Worm (Caenorhabditis elegans) whole organism, young adult: ENCODE data around the gene Y55F3BR.6.

Experiments used
- B0035.1 ChIP-seq: sonication (generic microtip); optimal IDR thresholded peaks from 2 replicates; lab custom pipeline; 2016; ENCODE audit warnings: missing genetic modification characterization, mild to moderate bottlenecking, missing compliant biosample characterization, missing genotype, missing genetic modification reagents
- B0261.1 ChIP-seq: sonication (generic microtip); optimal IDR thresholded peaks from 2 replicates; lab custom pipeline; 2016; ENCODE audit warnings: mild to moderate bottlenecking, missing genetic modification characterization, moderate library complexity, missing compliant biosample characterization
- C17E4.6 ChIP-seq: fragments of 200-800 bp; sonication (Bioruptor generic); IDR thresholded peaks from 2 replicates; pipeline ENCODE4 v1.3.6; 2022; ENCODE audit warnings: missing genetic modification reagents, missing genetic modification characterization, missing compliant biosample characterization
- D2030.7 ChIP-seq: fragments of 200-800 bp; sonication (Bioruptor generic); IDR thresholded peaks from 2 replicates; pipeline ENCODE4 v1.3.6; 2022; ENCODE audit warnings: missing genetic modification reagents, missing genetic modification characterization, missing compliant biosample characterization
- F22D6.2 ChIP-seq: sonication (generic microtip); optimal IDR thresholded peaks from 2 replicates; lab custom pipeline; 2016; ENCODE audit warnings: mild to moderate bottlenecking, missing genetic modification characterization, missing compliant biosample characterization
- F23B12.7 ChIP-seq: sonication (generic microtip); optimal IDR thresholded peaks from 2 replicates; lab custom pipeline; 2017; ENCODE audit warnings: missing genetic modification characterization, mild to moderate bottlenecking, missing compliant biosample characterization, antibody characterized with exemption, moderate library complexity; ENCODE audit not compliant: insufficient read depth
- F49E8.2 ChIP-seq: sonication (generic microtip); optimal IDR thresholded peaks from 3 replicates; lab custom pipeline; 2017; ENCODE audit warnings: missing genetic modification characterization, mild to moderate bottlenecking, missing compliant biosample characterization, antibody characterized with exemption, moderate library complexity; ENCODE audit not compliant: insufficient read depth
- F52B5.7 ChIP-seq: sonication (generic microtip); optimal IDR thresholded peaks from 2 replicates; lab custom pipeline; 2016; ENCODE audit warnings: mild to moderate bottlenecking, missing genetic modification characterization, missing compliant biosample characterization
- F57A8.1 ChIP-seq: fragments of 200-800 bp; sonication (Bioruptor generic); optimal IDR thresholded peaks from 2 replicates; lab custom pipeline; 2018; ENCODE audit warnings: mild to moderate bottlenecking, missing genetic modification characterization, moderate library complexity, missing compliant biosample characterization
- F57C9.4 ChIP-seq: sonication (generic microtip); optimal IDR thresholded peaks from 2 replicates; lab custom pipeline; 2017; ENCODE audit warnings: mild to moderate bottlenecking, missing genetic modification characterization, missing compliant biosample characterization
- Y53G8AR.9 ChIP-seq: fragments of 200-800 bp; sonication (Bioruptor generic); conservative IDR thresholded peaks from 2 replicates; pipeline ENCODE4 v1.3.6; 2022; ENCODE audit warnings: missing genetic modification reagents, missing genetic modification characterization, missing compliant biosample characterization
- Y95B8A.8 ChIP-seq: fragments of 200-800 bp; sonication (Bioruptor generic); IDR thresholded peaks from 2 replicates; pipeline ENCODE4 v1.3.6; 2022; ENCODE audit warnings: missing genetic modification reagents, missing genetic modification characterization, missing compliant biosample characterization
- atf-7 ChIP-seq: sonication (generic microtip); optimal IDR thresholded peaks from 2 replicates; lab custom pipeline; 2017; ENCODE audit warnings: mild to moderate bottlenecking, missing genetic modification characterization, missing compliant biosample characterization
- attf-5 ChIP-seq: fragments of 200-800 bp; sonication (Bioruptor generic); optimal IDR thresholded peaks from 2 replicates; lab custom pipeline; 2018; ENCODE audit warnings: mild to moderate bottlenecking, missing genetic modification characterization, missing compliant biosample characterization
- attf-6 ChIP-seq: fragments of 200-800 bp; sonication (Bioruptor generic); IDR thresholded peaks from 2 replicates; pipeline ENCODE4 v1.3.6; 2022; ENCODE audit warnings: missing genetic modification reagents, missing genetic modification characterization, missing compliant biosample characterization
- bed-1 ChIP-seq: fragments of 200-800 bp; sonication (Bioruptor generic); IDR thresholded peaks from 2 replicates; pipeline ENCODE4 v1.3.6; 2022; ENCODE audit warnings: missing genetic modification reagents, missing genetic modification characterization, missing compliant biosample characterization
- ccch-3 ChIP-seq: fragments of 200-800 bp; sonication (Bioruptor generic); optimal IDR thresholded peaks from 2 replicates; lab custom pipeline; 2018; ENCODE audit warnings: mild to moderate bottlenecking, missing genetic modification characterization, missing compliant biosample characterization
- ceh-27 ChIP-seq: fragments of 200-800 bp; sonication (Bioruptor generic); optimal IDR thresholded peaks from 2 replicates; lab custom pipeline; 2018; ENCODE audit warnings: mild to moderate bottlenecking, missing genetic modification characterization, moderate library complexity, missing compliant biosample characterization
- dpff-1 ChIP-seq: sonication (generic microtip); optimal IDR thresholded peaks from 2 replicates; lab custom pipeline; 2017; ENCODE audit warnings: mild to moderate bottlenecking, missing genetic modification characterization, missing compliant biosample characterization
- fkh-3 ChIP-seq: sonication (generic microtip); optimal IDR thresholded peaks from 2 replicates; lab custom pipeline; 2016; ENCODE audit warnings: mild to moderate bottlenecking, missing genetic modification characterization, missing compliant biosample characterization
- gei-17 ChIP-seq: fragments of 200-800 bp; sonication (Bioruptor generic); optimal IDR thresholded peaks from 2 replicates; lab custom pipeline; 2018; ENCODE audit warnings: mild to moderate bottlenecking, missing genetic modification characterization, missing compliant biosample characterization
- hlh-26 ChIP-seq: fragments of 200-800 bp; sonication (Bioruptor generic); conservative IDR thresholded peaks from 2 replicates; pipeline ENCODE4 v1.3.6; 2022; ENCODE audit warnings: missing genetic modification reagents, missing genetic modification characterization, missing compliant biosample characterization
- hmg-1.2 ChIP-seq: fragments of 200-800 bp; sonication (Bioruptor generic); IDR thresholded peaks from 2 replicates; pipeline ENCODE4 v1.3.6; 2022; ENCODE audit warnings: missing genetic modification reagents, missing genetic modification characterization, missing compliant biosample characterization
- hsf-1 ChIP-seq: fragments of 200-800 bp; sonication (Bioruptor generic); IDR thresholded peaks from 2 replicates; pipeline ENCODE4 v1.3.6; 2022; ENCODE audit warnings: missing genetic modification reagents, missing genetic modification characterization, missing compliant biosample characterization
- let-526 ChIP-seq: fragments of 200-800 bp; sonication (Bioruptor generic); IDR thresholded peaks from 2 replicates; pipeline ENCODE4 v1.3.6; 2022; ENCODE audit warnings: missing genetic modification reagents, missing genetic modification characterization, missing compliant biosample characterization
- lin-35 ChIP-seq, 3 experiments: fragments of 150-350 bp in 2 of 3; sonication (generic microtip) in 1 of 3; optimal IDR thresholded peaks; 2 replicates each; lab custom pipeline; 2014 to 2018; ENCODE audit warnings: missing biosample characterization in 3 of 3, missing genetic modification characterization in 3 of 3, missing genetic modification reagents in 3 of 3
- lin-54 ChIP-seq: fragments of 200-800 bp; sonication (Bioruptor generic); optimal IDR thresholded peaks from 2 replicates; lab custom pipeline; 2018; ENCODE audit warnings: mild to moderate bottlenecking, missing genetic modification characterization, missing compliant biosample characterization
- lsl-1 ChIP-seq: fragments of 200-800 bp; sonication (Bioruptor generic); optimal IDR thresholded peaks from 2 replicates; lab custom pipeline; 2018; ENCODE audit warnings: mild to moderate bottlenecking, missing genetic modification characterization, moderate library complexity, missing compliant biosample characterization
- lsy-27 ChIP-seq: sonication (generic microtip); optimal IDR thresholded peaks from 2 replicates; lab custom pipeline; 2017; ENCODE audit warnings: missing genetic modification characterization, mild to moderate bottlenecking, missing compliant biosample characterization, antibody characterized with exemption, missing genotype, borderline replicate concordance; ENCODE audit not compliant: insufficient read depth
- madf-3 ChIP-seq: fragments of 200-800 bp; sonication (Bioruptor generic); IDR thresholded peaks from 2 replicates; pipeline ENCODE4 v1.3.6; 2022; ENCODE audit warnings: missing genetic modification reagents, missing genetic modification characterization, missing compliant biosample characterization
- madf-8 ChIP-seq: fragments of 200-800 bp; sonication (Bioruptor generic); conservative IDR thresholded peaks from 2 replicates; pipeline ENCODE4 v1.3.6; 2022; ENCODE audit warnings: missing genetic modification reagents, missing genetic modification characterization, missing compliant biosample characterization
- mxl-1 ChIP-seq: sonication (generic microtip); optimal IDR thresholded peaks from 2 replicates; lab custom pipeline; 2016; ENCODE audit warnings: missing genetic modification characterization, missing compliant biosample characterization
- nfyb-1 ChIP-seq: fragments of 200-800 bp; sonication (Bioruptor generic); IDR thresholded peaks from 2 replicates; pipeline ENCODE4 v1.3.6; 2022; ENCODE audit warnings: missing genetic modification reagents, missing genetic modification characterization, missing compliant biosample characterization
- nhr-179 ChIP-seq: sonication (generic microtip); optimal IDR thresholded peaks from 2 replicates; lab custom pipeline; 2016; ENCODE audit warnings: mild to moderate bottlenecking, missing genetic modification characterization, missing compliant biosample characterization
- nhr-27 ChIP-seq: fragments of 200-800 bp; sonication (Bioruptor generic); optimal IDR thresholded peaks from 2 replicates; lab custom pipeline; 2018; ENCODE audit warnings: mild to moderate bottlenecking, missing genetic modification characterization, moderate library complexity, missing compliant biosample characterization
- nhr-80 ChIP-seq: sonication (generic microtip); optimal IDR thresholded peaks from 2 replicates; lab custom pipeline; 2016; ENCODE audit warnings: missing genetic modification characterization, missing compliant biosample characterization
- pbrm-1 ChIP-seq: fragments of 200-800 bp; sonication (Bioruptor generic); IDR thresholded peaks from 2 replicates; pipeline ENCODE4 v1.3.6; 2022; ENCODE audit warnings: missing genetic modification reagents, missing genetic modification characterization, missing compliant biosample characterization
- rec-8 ChIP-seq, 2 experiments: sonication (generic microtip); optimal IDR thresholded peaks; 2 replicates each; lab custom pipeline; 2016; ENCODE audit warnings: mild to moderate bottlenecking in 2 of 2, missing genetic modification characterization in 2 of 2, missing genetic modification reagents in 2 of 2, missing genotype in 2 of 2, missing biosample characterization in 1 of 2, missing compliant biosample characterization in 1 of 2, moderate library complexity in 1 of 2
- sea-2 ChIP-seq: fragments of 200-800 bp; sonication (Bioruptor generic); IDR thresholded peaks from 2 replicates; pipeline ENCODE4 v1.3.6; 2022; ENCODE audit warnings: missing genetic modification characterization, missing compliant biosample characterization
- tbx-9 ChIP-seq: sonication (generic microtip); optimal IDR thresholded peaks from 2 replicates; lab custom pipeline; 2016; ENCODE audit warnings: borderline replicate concordance, missing genetic modification characterization, inconsistent platforms, missing compliant biosample characterization
- xnd-1 ChIP-seq: sonication (generic microtip); optimal IDR thresholded peaks from 2 replicates; lab custom pipeline; 2016; ENCODE audit warnings: missing genotype, missing genetic modification reagents, missing genetic modification characterization, missing compliant biosample characterization
- zfh-2 ChIP-seq: fragments of 200-800 bp; sonication (Bioruptor generic); conservative IDR thresholded peaks from 2 replicates; pipeline ENCODE4 v1.3.6; 2022; ENCODE audit warnings: missing genetic modification reagents, missing genetic modification characterization, missing compliant biosample characterization
- ztf-18 ChIP-seq: sonication (generic microtip); optimal IDR thresholded peaks from 2 replicates; lab custom pipeline; 2016; ENCODE audit warnings: missing genotype, mild to moderate bottlenecking, missing genetic modification characterization, missing compliant biosample characterization
- ztf-22 ChIP-seq: fragments of 200-800 bp; sonication (Bioruptor generic); optimal IDR thresholded peaks from 2 replicates; lab custom pipeline; 2018; ENCODE audit warnings: mild to moderate bottlenecking, missing genetic modification characterization, moderate library complexity, missing compliant biosample characterization
- ztf-25 ChIP-seq: fragments of 200-800 bp; sonication (Bioruptor generic); IDR thresholded peaks from 2 replicates; pipeline ENCODE4 v1.3.6; 2022; ENCODE audit warnings: missing genetic modification reagents, missing genetic modification characterization, missing compliant biosample characterization

Gene Y55F3BR.6

ce11 chrIV:801162-801561, 40.8 kb downstream of the Y55F3BR.6 start:
- TF ChIP-seq F57C9.4 (tag; lab: Kevin White, UChicago) (no peak), fkh-3 (tag; lab: Kevin White, UChicago) (no peak), nfyb-1 (GFP tag; lab: Robert Waterston, UW) (no peak), nhr-179 (tag; lab: Kevin White, UChicago) (no peak), nhr-80 (tag; lab: Kevin White, UChicago) (no peak), attf-5 (no peak), madf-8 (GFP tag; lab: Robert Waterston, UW) (no peak), xnd-1 (tag; lab: Kevin White, UChicago) (no peak), lsy-27 (no peak), F49E8.2 (no peak), F23B12.7 (tag; lab: Kevin White, UChicago) (no peak), C17E4.6 (GFP tag; lab: Robert Waterston, UW) (no peak)

- TF ChIP-seq ztf-25 (GFP tag; lab: Robert Waterston, UW) (no peak), Y95B8A.8 (no peak), tbx-9 (no peak), lsl-1 (GFP tag; lab: Kevin White, UChicago) (no peak), B0035.1 (no peak), lin-35 (GFP tag; optimal IDR thresholded peaks at IDR 0.05; lab: Kevin White, UChicago) (no peak), lin-54 (GFP tag; lab: Kevin White, UChicago) (no peak), F57A8.1 (GFP tag; lab: Kevin White, UChicago) (no peak), let-526 (GFP tag; lab: Robert Waterston, UW) (no peak), bed-1 (GFP tag; lab: Robert Waterston, UW) (no peak), ccch-3 (no peak), pbrm-1 (GFP tag; lab: Robert Waterston, UW) (no peak), F22D6.2 (tag; lab: Kevin White, UChicago) (no peak), B0261.1 (tag; lab: Kevin White, UChicago) (no peak), Y53G8AR.9 (GFP tag; lab: Robert Waterston, UW) (no peak), attf-6 (GFP tag; lab: Robert Waterston, UW) (no peak), F52B5.7 (tag; lab: Kevin White, UChicago) (no peak), sea-2 (GFP tag; lab: Robert Waterston, UW) (no peak), ztf-18 (tag; lab: Kevin White, UChicago) (no peak)
Measured at ce11 chrIV:800518-800917, 41.4 kb downstream of the Y55F3BR.6 start, which contains the start of gene mrpl-46. Gene mrpl-46 (plus strand): TSS chrIV:800818.

- TF ChIP-seq hsf-1 (GFP tag; lab: Robert Waterston, UW) (no peak), B0035.1 (no peak), ztf-22 (no peak), F52B5.7 (tag; lab: Kevin White, UChicago) (no peak), nhr-80 (tag; lab: Kevin White, UChicago) (peak; percentile 1), sea-2 (GFP tag; lab: Robert Waterston, UW) (no peak), ceh-27 (GFP tag; lab: Kevin White, UChicago) (peak; percentile 22), atf-7 (tag; lab: Kevin White, UChicago) (no peak), madf-3 (GFP tag; lab: Robert Waterston, UW) (no peak), D2030.7 (GFP tag; lab: Robert Waterston, UW) (no peak), rec-8 (tag; optimal IDR thresholded peaks at IDR 0.05; lab: Kevin White, UChicago) (peak in 1 of 2 experiments; percentile 13), gei-17 (no peak), dpff-1 (tag; lab: Kevin White, UChicago) (no peak), zfh-2 (GFP tag; lab: Robert Waterston, UW) (no peak), xnd-1 (tag; lab: Kevin White, UChicago) (no peak), nhr-27 (tag; lab: Kevin White, UChicago) (no peak), pbrm-1 (GFP tag; lab: Robert Waterston, UW) (peak; percentile 33; the same call in 1 of the 2 replicates), hmg-1.2 (GFP tag; lab: Robert Waterston, UW) (peak; percentile 47), hlh-26 (GFP tag; lab: Robert Waterston, UW) (no peak), mxl-1 (tag; lab: Kevin White, UChicago) (no peak)
Measured at ce11 chrIV:796521-797073, 45.3 kb downstream of the Y55F3BR.6 start, which contains the start of the genes F56B3.11 and ech-5. Gene F56B3.11 (minus strand): TSS chrIV:796571. Gene ech-5 (plus strand): TSS chrIV:797023.
